Worm (Caenorhabditis elegans): ENCODE results near the gene srx-116.

DNA sequence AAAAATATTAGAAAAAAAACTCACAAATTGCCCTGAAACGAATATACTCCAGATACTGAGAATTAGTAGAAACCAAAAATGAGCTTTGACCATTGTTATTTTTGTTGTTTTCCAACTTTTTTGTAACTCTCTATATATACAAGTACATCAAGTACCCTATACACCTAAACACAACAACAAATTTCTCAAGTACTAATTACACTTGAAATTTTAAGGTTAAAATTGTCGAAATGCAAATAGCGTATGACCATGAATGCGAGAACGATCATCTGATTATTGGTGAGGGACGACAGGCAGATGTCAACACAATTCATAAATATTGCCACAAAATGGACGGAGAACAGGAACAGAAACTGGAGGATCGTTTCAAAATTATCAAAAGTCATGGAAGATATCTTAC is 46.3 kb upstream of the srx-116 start, which contains the start of gene F56H9.9:
- TF ChIP-seq lsy-2 (tag; optimal IDR thresholded peaks at IDR 0.05) = no peak
- no peak for TF ChIP-seq dve-1 (tag; optimal IDR thresholded peaks at IDR 0.05; ENCODE audit: insufficient read depth)
- no peak for TF ChIP-seq daf-12 (tag; optimal IDR thresholded peaks at IDR 0.05)
- no peak for TF ChIP-seq nhr-77 (tag; optimal IDR thresholded peaks at IDR 0.05)
- no peak for TF ChIP-seq mdl-1 (tag; optimal IDR thresholded peaks at IDR 0.05)
- TF ChIP-seq ceh-82 (tag; optimal IDR thresholded peaks at IDR 0.05) = no peak
- no peak for TF ChIP-seq ceh-62 (tag; optimal IDR thresholded peaks at IDR 0.05)
- TF ChIP-seq nhr-11 (tag; optimal IDR thresholded peaks at IDR 0.05) = no peak
- TF ChIP-seq ztf-11 (tag; optimal IDR thresholded peaks at IDR 0.05) = no peak
- TF ChIP-seq mxl-3 (GFP tag; optimal IDR thresholded peaks at IDR 0.05) = no peak
- TF ChIP-seq nhr-76 (tag; optimal IDR thresholded peaks at IDR 0.05) = no peak
- TF ChIP-seq nhr-237 (tag; optimal IDR thresholded peaks at IDR 0.05) = no peak
- TF ChIP-seq jun-1 (tag; optimal IDR thresholded peaks at IDR 0.05) = no peak
- no peak for TF ChIP-seq dpl-1 (GFP tag; optimal IDR thresholded peaks at IDR 0.05)

All from whole organism, L4 larva.